Fruit fly (Drosophila melanogaster) whole organism, embryonic: ENCODE data around the gene CG7006.

Experiments used
- CG10462 ChIP-seq: fragments of 200-800 bp; sonication (Bioruptor generic); optimal IDR thresholded peaks from 2 replicates; lab custom pipeline; 2016; ENCODE audit warnings: missing biosample characterization, missing genetic modification characterization
- CG13624 ChIP-seq: fragments of 200-800 bp; sonication (Bioruptor generic); optimal IDR thresholded peaks from 2 replicates; lab custom pipeline; 2016; ENCODE audit warnings: missing biosample characterization, missing genetic modification characterization
- CG14014 ChIP-seq: fragments of 200-800 bp; sonication (Bioruptor generic); IDR thresholded peaks from 2 replicates; pipeline ENCODE4 v1.3.6; 2022; ENCODE audit warnings: missing biosample characterization, missing genetic modification characterization
- CG14050 ChIP-seq: fragments of 200-800 bp; sonication (Bioruptor generic); IDR thresholded peaks from 3 replicates; pipeline ENCODE4 v1.3.6; 2022; ENCODE audit warnings: missing biosample characterization, missing genetic modification characterization
- CG18262 ChIP-seq: fragments of 200-800 bp; optimal IDR thresholded peaks from 3 replicates; lab custom pipeline; 2019; ENCODE audit warnings: missing biosample characterization, mild to moderate bottlenecking, missing genetic modification characterization, moderate library complexity
- CG1832 ChIP-seq: fragments of 200-800 bp; sonication (Bioruptor generic); optimal IDR thresholded peaks from 2 replicates; lab custom pipeline; 2017; ENCODE audit warnings: missing biosample characterization, mild to moderate bottlenecking, missing genetic modification characterization, inconsistent platforms
- CG2116 ChIP-seq: fragments of 200-800 bp; sonication (Bioruptor generic); optimal IDR thresholded peaks from 3 replicates; lab custom pipeline; 2018; ENCODE audit warnings: missing biosample characterization, mild to moderate bottlenecking, missing genetic modification characterization
- CG32772 ChIP-seq: fragments of 200-800 bp; sonication (Bioruptor generic); IDR thresholded peaks from 2 replicates; pipeline ENCODE4 v1.3.6; 2022; ENCODE audit warnings: missing biosample characterization, missing genetic modification characterization
- CG3726 ChIP-seq: fragments of 200-800 bp; sonication (Bioruptor generic); IDR thresholded peaks from 3 replicates; pipeline ENCODE4, ENCODE4 v1.3.6; 2022; ENCODE audit warnings: missing biosample characterization, missing genetic modification characterization
- CG42726 ChIP-seq: fragments of 200-800 bp; sonication (Bioruptor generic); IDR thresholded peaks from 2 replicates; pipeline ENCODE4 v1.3.6; 2022; ENCODE audit warnings: missing biosample characterization, missing genetic modification characterization; ENCODE audit not compliant: partially characterized antibody
- CG4424 ChIP-seq: fragments of 200-800 bp; sonication (Bioruptor generic); optimal IDR thresholded peaks from 3 replicates; lab custom pipeline; 2016; ENCODE audit warnings: missing biosample characterization, missing genetic modification characterization
- CG5245 ChIP-seq: fragments of 200-800 bp; sonication (Bioruptor generic); optimal IDR thresholded peaks from 3 replicates; lab custom pipeline; 2016; ENCODE audit warnings: missing biosample characterization, missing genetic modification characterization
- CG6175 ChIP-seq: fragments of 200-800 bp; sonication (Bioruptor generic); IDR thresholded peaks from 3 replicates; pipeline ENCODE4 v1.3.6; 2022; ENCODE audit warnings: missing biosample characterization, missing genetic modification characterization
- CG6765 ChIP-seq: fragments of 200-800 bp; sonication (Bioruptor generic); optimal IDR thresholded peaks from 3 replicates; lab custom pipeline; 2017; ENCODE audit warnings: missing biosample characterization, mild to moderate bottlenecking, missing genetic modification characterization
- CG7745 ChIP-seq: fragments of 200-800 bp; sonication (Bioruptor generic); optimal IDR thresholded peaks from 2 replicates; lab custom pipeline; 2018; ENCODE audit warnings: missing biosample characterization, mild to moderate bottlenecking, missing genetic modification characterization, moderate library complexity
- CG7987 ChIP-seq: fragments of 200-800 bp; sonication (Bioruptor generic); optimal IDR thresholded peaks from 2 replicates; lab custom pipeline; 2018; ENCODE audit warnings: missing biosample characterization, mild to moderate bottlenecking, missing genetic modification characterization, moderate library complexity
- CG8359 ChIP-seq: fragments of 200-800 bp; sonication (Bioruptor generic); optimal IDR thresholded peaks from 2 replicates; lab custom pipeline; 2017; ENCODE audit warnings: missing biosample characterization, mild to moderate bottlenecking, missing genetic modification characterization, borderline replicate concordance
- CG8924 ChIP-seq: fragments of 200-800 bp; optimal IDR thresholded peaks from 3 replicates; lab custom pipeline; 2019; ENCODE audit warnings: missing biosample characterization, mild to moderate bottlenecking, missing genetic modification characterization, moderate library complexity
- CG9797 ChIP-seq: fragments of 200-800 bp; sonication (Bioruptor generic); optimal IDR thresholded peaks from 3 replicates; lab custom pipeline; 2018; ENCODE audit warnings: missing biosample characterization, mild to moderate bottlenecking, missing genetic modification characterization
- Fer1 ChIP-seq: fragments of 200-800 bp; sonication (Bioruptor generic); optimal IDR thresholded peaks from 2 replicates; lab custom pipeline; 2017; ENCODE audit warnings: missing biosample characterization, mild to moderate bottlenecking, missing genetic modification characterization
- Fer2 ChIP-seq: fragments of 200-800 bp; sonication (Bioruptor generic); optimal IDR thresholded peaks from 2 replicates; lab custom pipeline; 2018; ENCODE audit warnings: missing biosample characterization, mild to moderate bottlenecking, missing genetic modification characterization, moderate library complexity
- Max ChIP-seq: fragments of 200-800 bp; sonication (Bioruptor generic); optimal IDR thresholded peaks from 2 replicates; lab custom pipeline; 2016; ENCODE audit warnings: missing biosample characterization, mild to moderate bottlenecking, missing genetic modification characterization
- NC2β ChIP-seq: fragments of 200-800 bp; sonication (Bioruptor generic); optimal IDR thresholded peaks from 2 replicates; lab custom pipeline; 2016; ENCODE audit warnings: missing biosample characterization, missing genetic modification characterization
- Nf-YC ChIP-seq: fragments of 200-800 bp; optimal IDR thresholded peaks from 3 replicates; lab custom pipeline; 2019; ENCODE audit warnings: missing biosample characterization, mild to moderate bottlenecking, missing genetic modification characterization, moderate library complexity
- Rx ChIP-seq: fragments of 200-800 bp; sonication (Bioruptor generic); IDR thresholded peaks from 2 replicates; pipeline ENCODE4 v1.3.6; 2022; ENCODE audit warnings: missing biosample characterization, missing genetic modification characterization
- Sry-δ ChIP-seq: fragments of 200-800 bp; sonication (Bioruptor generic); optimal IDR thresholded peaks from 2 replicates; lab custom pipeline; 2016; ENCODE audit warnings: missing biosample characterization, missing genetic modification characterization
- Tbp ChIP-seq: fragments of >200 bp; optimal IDR thresholded peaks from 2 replicates; lab custom pipeline; 2018; ENCODE audit warnings: missing biosample characterization, missing genetic modification characterization
- bbx ChIP-seq: fragments of 200-800 bp; sonication (Bioruptor generic); IDR thresholded peaks from 2 replicates; pipeline ENCODE4 v1.3.6; 2022; ENCODE audit warnings: missing biosample characterization, missing genetic modification characterization; ENCODE audit not compliant: partially characterized antibody
- bcd ChIP-seq: fragments of 200-800 bp; sonication (Bioruptor generic); optimal IDR thresholded peaks from 2 replicates; lab custom pipeline; 2017; ENCODE audit warnings: missing biosample characterization, mild to moderate bottlenecking, missing genetic modification characterization
- bigmax ChIP-seq: fragments of 200-800 bp; sonication (Bioruptor generic); optimal IDR thresholded peaks from 2 replicates; lab custom pipeline; 2018; ENCODE audit warnings: missing biosample characterization, mild to moderate bottlenecking, missing genetic modification characterization
- chn ChIP-seq: fragments of 200-800 bp; sonication (Bioruptor generic); optimal IDR thresholded peaks from 2 replicates; lab custom pipeline; 2016; ENCODE audit warnings: missing biosample characterization, missing genetic modification characterization
- corto ChIP-seq: fragments of 200-800 bp; sonication (Bioruptor generic); optimal IDR thresholded peaks from 2 replicates; lab custom pipeline; 2016; ENCODE audit warnings: missing biosample characterization, mild to moderate bottlenecking, missing genetic modification characterization, moderate library complexity
- da ChIP-seq: fragments of 200-800 bp; sonication (Bioruptor generic); optimal IDR thresholded peaks from 2 replicates; lab custom pipeline; 2016; ENCODE audit warnings: missing biosample characterization, missing genetic modification characterization
- gcm ChIP-seq: fragments of 200-800 bp; sonication (Bioruptor generic); optimal IDR thresholded peaks from 2 replicates; lab custom pipeline; 2019; ENCODE audit warnings: missing biosample characterization, mild to moderate bottlenecking, missing genetic modification characterization, moderate library complexity
- hb ChIP-seq: fragments of 200-800 bp; sonication (Bioruptor generic); IDR thresholded peaks from 3 replicates; pipeline ENCODE4 v1.3.6; 2022; ENCODE audit warnings: missing biosample characterization, missing genetic modification characterization; ENCODE audit not compliant: partially characterized antibody
- inv ChIP-seq: fragments of 200-800 bp; sonication (Bioruptor generic); IDR thresholded peaks from 2 replicates; pipeline ENCODE4 v1.3.6; 2022; ENCODE audit warnings: missing biosample characterization, missing genetic modification characterization; ENCODE audit not compliant: partially characterized antibody
- klu ChIP-seq: fragments of 200-800 bp; sonication (Bioruptor generic); IDR thresholded peaks from 2 replicates; pipeline ENCODE4 v1.3.6; 2022; ENCODE audit warnings: missing biosample characterization, missing genetic modification characterization
- onecut ChIP-seq: fragments of 200-800 bp; sonication (Bioruptor generic); IDR thresholded peaks from 2 replicates; pipeline ENCODE4 v1.3.6; 2022; ENCODE audit warnings: missing biosample characterization, missing genetic modification characterization
- otp ChIP-seq: fragments of 200-800 bp; sonication (Bioruptor generic); IDR thresholded peaks from 3 replicates; pipeline ENCODE4, ENCODE4 v1.3.6; 2022; ENCODE audit warnings: missing biosample characterization, missing genetic modification characterization
- pros ChIP-seq: fragments of 200-800 bp; sonication (Bioruptor generic); optimal IDR thresholded peaks from 3 replicates; lab custom pipeline; 2019; ENCODE audit warnings: missing biosample characterization, mild to moderate bottlenecking, missing genetic modification characterization, moderate library complexity
- shn ChIP-seq: fragments of 200-800 bp; sonication (Bioruptor generic); optimal IDR thresholded peaks from 3 replicates; lab custom pipeline; 2016; ENCODE audit warnings: missing biosample characterization, missing genetic modification characterization
- tll ChIP-seq, 2 experiments: fragments of 200-800 bp in 1 of 2; fragments of >200 bp in 1 of 2; sonication (Bioruptor generic) in 1 of 2; optimal IDR thresholded peaks; 2 replicates each; lab custom pipeline; 2017 to 2019; ENCODE audit warnings: missing biosample characterization in 2 of 2, missing genetic modification characterization in 2 of 2, mild to moderate bottlenecking in 1 of 2, moderate library complexity in 1 of 2
- trh ChIP-seq: fragments of 200-800 bp; sonication (Bioruptor generic); optimal IDR thresholded peaks from 2 replicates; lab custom pipeline; 2016; ENCODE audit warnings: missing biosample characterization, missing genetic modification characterization
- twi ChIP-seq: fragments of 200-800 bp; optimal IDR thresholded peaks from 2 replicates; lab custom pipeline; 2019; ENCODE audit warnings: missing biosample characterization, mild to moderate bottlenecking, missing genetic modification characterization, moderate library complexity

Gene CG7006

DNA sequence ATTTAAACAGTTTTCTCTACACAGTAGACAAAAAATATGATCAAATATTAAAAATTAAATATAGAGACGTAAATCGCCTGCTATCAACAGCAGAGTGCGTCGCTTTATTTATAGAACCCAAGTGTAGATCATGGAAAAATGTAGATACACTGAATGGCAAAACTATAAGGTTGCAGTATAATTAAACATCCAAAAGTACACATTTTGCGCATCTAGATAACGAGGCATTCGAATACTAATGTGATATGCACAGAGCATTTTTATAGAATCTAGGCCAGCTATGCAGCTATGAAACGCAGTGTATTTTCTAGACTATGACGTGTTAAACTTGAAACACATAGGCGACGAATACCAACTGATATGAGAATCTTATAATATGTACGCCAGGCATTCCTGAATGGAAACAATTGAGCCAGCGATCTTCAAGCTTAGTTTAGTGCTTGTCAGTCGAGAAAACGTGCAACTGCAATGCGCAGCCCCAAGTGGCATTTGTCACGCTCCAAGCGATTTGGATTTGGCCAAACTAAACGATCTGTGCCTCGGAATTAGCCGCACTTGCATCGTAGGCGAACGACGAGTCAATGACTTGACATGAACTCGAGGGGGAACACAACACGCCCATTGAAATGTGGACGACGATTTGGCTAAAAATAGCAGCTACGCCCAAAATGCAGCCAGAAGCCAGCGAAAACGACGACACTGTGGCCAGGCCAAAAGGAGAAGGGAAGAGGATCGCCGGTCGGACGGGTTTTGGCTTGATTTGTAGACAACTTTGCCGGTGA is 39.4 kb upstream of the CG7006 start (continued):
- TF ChIP-seq chn (GFP tag; lab: Kevin White, UChicago) (peak; percentile 75), hb (GFP tag; lab: Robert Waterston, UW) (no peak), CG8359 (GFP tag; lab: Kevin White, UChicago) (no peak), CG14014 (GFP tag; lab: Robert Waterston, UW) (peak; percentile 93), bbx (GFP tag; lab: Robert Waterston, UW) (no peak), Rx (GFP tag; lab: Robert Waterston, UW) (peak; percentile 79), Nf-YC (tag; lab: Kevin White, UChicago) (peak; percentile 72), CG42726 (GFP tag; lab: Robert Waterston, UW) (no peak), CG13624 (GFP tag; lab: Kevin White, UChicago) (peak; percentile 92), onecut (GFP tag; lab: Robert Waterston, UW) (peak; percentile 73), da (GFP tag; lab: Kevin White, UChicago) (peak; percentile 68), CG14050 (GFP tag; lab: Robert Waterston, UW) (peak; percentile 74), pros (no peak), tll (GFP tag; optimal IDR thresholded peaks at IDR 0.05; lab: Kevin White, UChicago) (no peak), corto (GFP tag; lab: Kevin White, UChicago) (peak; percentile 78), bcd (GFP tag; lab: Kevin White, UChicago) (peak; percentile 82), CG6175 (GFP tag; lab: Robert Waterston, UW) (peak; percentile 79; the same call in 2 of the 3 replicates), CG7987 (peak; percentile 82), CG18262 (tag; lab: Kevin White, UChicago) (peak; percentile 81), bigmax (GFP tag; lab: Kevin White, UChicago) (peak; percentile 17), gcm (GFP tag; lab: Kevin White, UChicago) (peak; percentile 82), Sry-δ (GFP tag; lab: Kevin White, UChicago) (peak; percentile 48), twi (peak; percentile 76), NC2β (GFP tag; lab: Kevin White, UChicago) (peak; percentile 73), Fer1 (GFP tag; lab: Kevin White, UChicago) (peak; percentile 88), CG2116 (GFP tag; lab: Kevin White, UChicago) (peak; percentile 38), CG3726 (peak; percentile 53; the same call in 1 of the 3 replicates), Fer2 (tag; lab: Kevin White, UChicago) (peak; percentile 83), CG32772 (GFP tag; lab: Robert Waterston, UW) (peak; percentile 82), CG7745 (tag; lab: Kevin White, UChicago) (no peak), trh (GFP tag; lab: Kevin White, UChicago) (no peak), CG10462 (GFP tag; lab: Kevin White, UChicago) (peak; percentile 69), CG6765 (peak; percentile 77), shn (GFP tag; lab: Kevin White, UChicago) (peak; percentile 77), CG1832 (GFP tag; lab: Kevin White, UChicago) (no peak), Max (peak; percentile 73), CG9797 (GFP tag; lab: Kevin White, UChicago) (no peak), CG4424 (GFP tag; lab: Kevin White, UChicago) (peak; percentile 83), CG5245 (GFP tag; lab: Kevin White, UChicago) (peak; percentile 87), klu (peak; percentile 68), Tbp (GFP tag; lab: Kevin White, UChicago) (no peak), otp (peak; percentile 85), inv (GFP tag; lab: Robert Waterston, UW) (no peak), CG8924 (peak; percentile 86)
